Fruit fly (Drosophila melanogaster): ENCODE results near the gene pigeon.

pigeon gene

DNA sequence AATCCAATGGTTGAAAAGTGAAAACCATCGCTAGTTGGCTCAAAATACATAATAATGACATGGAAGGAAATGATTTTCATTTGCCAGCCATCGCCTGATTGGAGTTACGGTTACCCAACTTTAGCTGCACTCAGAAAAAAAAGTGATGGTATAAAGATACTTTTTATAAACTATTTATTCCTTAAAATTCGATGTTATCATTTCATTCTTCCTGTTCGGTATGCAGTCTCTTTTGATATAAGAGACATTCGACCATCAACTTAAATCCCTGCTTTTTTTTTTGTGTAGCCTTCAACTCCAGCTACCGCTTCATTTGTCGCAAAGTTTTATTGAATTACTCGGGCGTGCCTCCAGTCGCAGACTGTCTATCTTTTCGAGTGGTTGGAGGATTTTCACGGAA, 26.6 kb downstream of the pigeon start (continued):
- TF ChIP-seq Bteb2 (GFP tag; optimal IDR thresholded peaks at IDR 0.05), result no peak
- no peak for TF ChIP-seq pita (GFP tag; optimal IDR thresholded peaks at IDR 0.05)
- peak; percentile 3 for TF ChIP-seq PHDP (tag; optimal IDR thresholded peaks at IDR 0.05)
- TF ChIP-seq Six4 (GFP tag; optimal IDR thresholded peaks at IDR 0.05), result no peak
- TF ChIP-seq Atf-2 (GFP tag; optimal IDR thresholded peaks at IDR 0.05), result peak; percentile 4
- peak; percentile 10 for TF ChIP-seq CG8388 (GFP tag; optimal IDR thresholded peaks at IDR 0.05)
- peak; percentile 34 for TF ChIP-seq sisA (GFP tag; IDR thresholded peaks at IDR 0.05)
- TF ChIP-seq eve (GFP tag; optimal IDR thresholded peaks at IDR 0.05), result peak in 1 of 2 experiments; percentile 36
- no peak for TF ChIP-seq Atf3 (GFP tag; optimal IDR thresholded peaks at IDR 0.05)
- no peak for TF ChIP-seq al (GFP tag; IDR thresholded peaks at IDR 0.05)
- no peak for TF ChIP-seq CG15011 (GFP tag; optimal IDR thresholded peaks at IDR 0.05)
- peak; percentile 18 for TF ChIP-seq Sox102F (GFP tag; optimal IDR thresholded peaks at IDR 0.05)
- no peak for TF ChIP-seq CG15073 (GFP tag; optimal IDR thresholded peaks at IDR 0.05)
- TF ChIP-seq CG10209 (GFP tag; optimal IDR thresholded peaks at IDR 0.05), result peak; percentile 25
- TF ChIP-seq Stat92E (GFP tag; optimal IDR thresholded peaks at IDR 0.05), result no peak
- TF ChIP-seq CG12071 (GFP tag; optimal IDR thresholded peaks at IDR 0.05), result no peak
- no peak for TF ChIP-seq CG15696 (tag; optimal IDR thresholded peaks at IDR 0.05)
- no peak for TF ChIP-seq hkb (optimal IDR thresholded peaks at IDR 0.05)
- no peak for TF ChIP-seq hkb (GFP tag; IDR thresholded peaks at IDR 0.05)
- TF ChIP-seq lola (GFP tag; optimal IDR thresholded peaks at IDR 0.05), result peak in 1 of 3 experiments; percentile 29
- TF ChIP-seq Bgb (GFP tag; IDR thresholded peaks at IDR 0.05; ENCODE audit: partially characterized antibody), result no peak
- no peak for TF ChIP-seq Atf6 (GFP tag; IDR thresholded peaks at IDR 0.05)
- TF ChIP-seq Xrp1 (GFP tag; IDR thresholded peaks at IDR 0.05), result peak; percentile 14; the same call in 1 of the 2 replicates
- no peak for TF ChIP-seq Oaz (GFP tag; IDR thresholded peaks at IDR 0.05)
- TF ChIP-seq hb (GFP tag; IDR thresholded peaks at IDR 0.05; ENCODE audit: partially characterized antibody), result no peak
- TF ChIP-seq CG9727 (GFP tag; optimal IDR thresholded peaks at IDR 0.05), result peak; percentile 42
- peak in 1 of 2 experiments; percentile 47 for TF ChIP-seq bsh (GFP tag; optimal IDR thresholded peaks at IDR 0.05)
- TF ChIP-seq ftz-f1 (GFP tag; optimal IDR thresholded peaks at IDR 0.05), result no peak
- no peak for TF ChIP-seq stc (GFP tag; IDR thresholded peaks at IDR 0.05)
- TF ChIP-seq sc (optimal IDR thresholded peaks at IDR 0.05), result no peak
- no peak for TF ChIP-seq sc (GFP tag; optimal IDR thresholded peaks at IDR 0.05)
- TF ChIP-seq shn (GFP tag; optimal IDR thresholded peaks at IDR 0.05), result no peak
- TF ChIP-seq CG4328 (GFP tag; optimal IDR thresholded peaks at IDR 0.05), result no peak
- no peak for TF ChIP-seq CG6765 (GFP tag; optimal IDR thresholded peaks at IDR 0.05)
- TF ChIP-seq mirr (GFP tag; optimal IDR thresholded peaks at IDR 0.05), result no peak
- peak; percentile 12 for TF ChIP-seq CG7839 (tag; optimal IDR thresholded peaks at IDR 0.05)
- no peak for TF ChIP-seq Hr78 (GFP tag; optimal IDR thresholded peaks at IDR 0.05)
- TF ChIP-seq fd96Cb (tag; optimal IDR thresholded peaks at IDR 0.05), result no peak
- peak; percentile 2 for TF ChIP-seq tio (GFP tag; optimal IDR thresholded peaks at IDR 0.05)
- no peak for TF ChIP-seq CG32772 (GFP tag; IDR thresholded peaks at IDR 0.05)
- no peak for TF ChIP-seq CG3163 (GFP tag; optimal IDR thresholded peaks at IDR 0.05)
- TF ChIP-seq unpg (GFP tag; optimal IDR thresholded peaks at IDR 0.05), result peak; percentile 42
- TF ChIP-seq CG7963 (GFP tag; IDR thresholded peaks at IDR 0.05; ENCODE audit: partially characterized antibody), result no peak
- peak; percentile 27; the same call in 1 of the 3 replicates for TF ChIP-seq row (GFP tag; IDR thresholded peaks at IDR 0.05)
- no peak for TF ChIP-seq CG17385 (GFP tag; optimal IDR thresholded peaks at IDR 0.05)
- TF ChIP-seq Dad (GFP tag; optimal IDR thresholded peaks at IDR 0.05), result no peak
- no peak for TF ChIP-seq Hr39 (optimal IDR thresholded peaks at IDR 0.05)
- TF ChIP-seq CG43689 (GFP tag; IDR thresholded peaks at IDR 0.05), result no peak
- no peak for TF ChIP-seq gce (GFP tag; IDR thresholded peaks at IDR 0.05)
- TF ChIP-seq Trl (optimal IDR thresholded peaks at IDR 0.05), result no peak
- TF ChIP-seq Trl (GFP tag; optimal IDR thresholded peaks at IDR 0.05), result no peak
- peak; percentile 18 for TF ChIP-seq CG12391 (tag; optimal IDR thresholded peaks at IDR 0.05)
